Worm (Caenorhabditis elegans): ENCODE results near the gene T24C4.2.
A peak's percentile ranks its signal among the peaks of the same experiment; 100 is the strongest.

The T24C4.2 gene

ce11 chrIII:909540-909939, 39.8 kb upstream of the T24C4.2 start, which contains the start of gene crls-1 (continued):
- no peak for TF ChIP-seq egl-44 (GFP tag; IDR thresholded peaks at IDR 0.05)
- TF ChIP-seq snpc-3.4 (tag; optimal IDR thresholded peaks at IDR 0.05) = no peak
- no peak for TF ChIP-seq akir-1 (GFP tag; optimal IDR thresholded peaks at IDR 0.05)
- TF ChIP-seq egrh-3 (GFP tag; IDR thresholded peaks at IDR 0.05) = no peak
- no peak for TF ChIP-seq sptf-2 (GFP tag; optimal IDR thresholded peaks at IDR 0.05)
- no peak for TF ChIP-seq F23B12.7 (tag; optimal IDR thresholded peaks at IDR 0.05; ENCODE audit: insufficient read depth)
- TF ChIP-seq lin-40 (tag; optimal IDR thresholded peaks at IDR 0.05) = no peak
- TF ChIP-seq madf-10 (tag; optimal IDR thresholded peaks at IDR 0.05) = no peak
- no peak for TF ChIP-seq hmg-1.2 (GFP tag; IDR thresholded peaks at IDR 0.05)
- TF ChIP-seq let-526 (GFP tag; IDR thresholded peaks at IDR 0.05) = no peak
- TF ChIP-seq hsf-1 (GFP tag; IDR thresholded peaks at IDR 0.05) = peak; percentile 59; the same call in 1 of the 2 replicates
- peak; percentile 29 for TF ChIP-seq mcd-1 (GFP tag; IDR thresholded peaks at IDR 0.05)
- no peak for TF ChIP-seq zfh-2 (GFP tag; conservative IDR thresholded peaks at IDR 0.05)
- TF ChIP-seq tlf-1 (GFP tag; optimal IDR thresholded peaks at IDR 0.05) = peak; percentile 16
- no peak for TF ChIP-seq fkh-3 (tag; optimal IDR thresholded peaks at IDR 0.05)
- no peak for TF ChIP-seq ztf-18 (tag; optimal IDR thresholded peaks at IDR 0.05)
- TF ChIP-seq ztf-26 (tag; optimal IDR thresholded peaks at IDR 0.05) = no peak
- no peak for TF ChIP-seq bed-2 (GFP tag; IDR thresholded peaks at IDR 0.05)
- no peak for TF ChIP-seq nhr-90 (tag; optimal IDR thresholded peaks at IDR 0.05)
- TF ChIP-seq ceh-40 (GFP tag; IDR thresholded peaks at IDR 0.05) = no peak
- TF ChIP-seq F52B5.7 (tag; optimal IDR thresholded peaks at IDR 0.05) = peak; percentile 26
- TF ChIP-seq nhr-120 (GFP tag; IDR thresholded peaks at IDR 0.05) = no peak
- no peak for TF ChIP-seq ztf-3 (GFP tag; optimal IDR thresholded peaks at IDR 0.05)
- no peak for TF ChIP-seq lin-26 (GFP tag; IDR thresholded peaks at IDR 0.05)
- peak; percentile 53; the same call in 1 of the 2 replicates for TF ChIP-seq Y53G8AR.9 (GFP tag; conservative IDR thresholded peaks at IDR 0.05)
- TF ChIP-seq Y53F4B.3 (GFP tag; IDR thresholded peaks at IDR 0.05) = no peak
- TF ChIP-seq snpc-4 (GFP tag; optimal IDR thresholded peaks at IDR 0.05) = no peak
- no peak for TF ChIP-seq snpc-4 (tag; optimal IDR thresholded peaks at IDR 0.05)
- TF ChIP-seq lin-54 (GFP tag; optimal IDR thresholded peaks at IDR 0.05) = no peak
- peak; percentile 72 for TF ChIP-seq repo-1 (tag; optimal IDR thresholded peaks at IDR 0.05)
- no peak for TF ChIP-seq pha-4 (tag; optimal IDR thresholded peaks at IDR 0.05)
- no peak for TF ChIP-seq dpl-1 (GFP tag; optimal IDR thresholded peaks at IDR 0.05)
- TF ChIP-seq hrde-1 (tag; optimal IDR thresholded peaks at IDR 0.05; ENCODE audit: borderline replicate concordance) = no peak
- TF ChIP-seq ceh-58 (GFP tag; IDR thresholded peaks at IDR 0.05) = no peak
- TF ChIP-seq F22D6.2 (tag; optimal IDR thresholded peaks at IDR 0.05) = no peak
- TF ChIP-seq F57C9.4 (tag; optimal IDR thresholded peaks at IDR 0.05) = no peak
- peak; percentile 14; the same call in 1 of the 2 replicates for TF ChIP-seq D2030.7 (GFP tag; IDR thresholded peaks at IDR 0.05)
- TF ChIP-seq ceh-91 (GFP tag; IDR thresholded peaks at IDR 0.05) = no peak

DNA sequence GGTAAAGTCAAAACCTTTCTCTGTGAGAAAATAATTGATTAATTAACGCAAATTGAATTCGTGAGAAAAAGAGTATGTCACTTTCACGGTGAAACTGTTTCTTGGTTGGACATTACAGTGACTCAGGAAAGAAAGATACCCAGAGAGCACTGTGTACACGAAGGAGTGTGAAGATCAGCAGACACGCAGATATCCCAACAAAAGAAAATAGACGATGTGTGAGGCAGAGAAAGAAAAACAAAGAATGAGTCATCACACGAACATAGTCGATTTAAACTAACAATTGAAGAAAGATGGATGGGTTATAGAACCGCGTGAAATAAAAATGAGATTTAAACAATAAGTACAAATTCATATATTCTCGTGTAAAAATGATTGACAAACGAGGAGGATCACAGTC, 38.2 kb upstream of the T24C4.2 start:
- TF ChIP-seq zfh-2 (GFP tag; conservative IDR thresholded peaks at IDR 0.05) (no peak), hmg-1.2 (GFP tag; IDR thresholded peaks at IDR 0.05) (peak; percentile 16; the same call in 1 of the 2 replicates), cebp-1 (GFP tag; IDR thresholded peaks at IDR 0.05) (no peak), cebp-1 (tag; optimal IDR thresholded peaks at IDR 0.05) (peak; percentile 2)

Measured in whole organism, young adult.